Worm (Caenorhabditis elegans): ENCODE measurements around the gene srxa-9.

- TF ChIP-seq ama-1 (optimal IDR thresholded peaks at IDR 0.05) (no peak), flt-1 (GFP tag; IDR thresholded peaks at IDR 0.05) (no peak), tbx-11 (GFP tag; IDR thresholded peaks at IDR 0.05) (no peak), ets-7 (tag; optimal IDR thresholded peaks at IDR 0.05) (no peak), hnd-1 (tag; optimal IDR thresholded peaks at IDR 0.05) (no peak), scrt-1 (GFP tag; IDR thresholded peaks at IDR 0.05) (no peak), B0310.2 (tag; optimal IDR thresholded peaks at IDR 0.05) (no peak)
Observed at ce11 chrX:15725566-15726173, 21.1 kb upstream of the srxa-9 start, which contains the start of gene lin-15B.

Measured in whole organism, early embryonic.